Worm (Caenorhabditis elegans) whole organism, late embryonic: ENCODE data around the gene ivph-3.

Experiments used
- C08G9.2 ChIP-seq: sonication (generic microtip); optimal IDR thresholded peaks from 2 replicates; lab custom pipeline; 2016; ENCODE audit warnings: mild to moderate bottlenecking, missing genetic modification characterization, moderate library complexity, missing compliant biosample characterization
- C38D4.7 ChIP-seq: fragments of 200-800 bp; sonication (Bioruptor generic); optimal IDR thresholded peaks from 2 replicates; lab custom pipeline; 2018; ENCODE audit warnings: mild to moderate bottlenecking, missing genetic modification characterization, moderate library complexity, missing compliant biosample characterization
- F13H6.1 ChIP-seq: sonication (generic microtip); optimal IDR thresholded peaks from 2 replicates; lab custom pipeline; 2016; ENCODE audit warnings: missing genetic modification characterization, missing compliant biosample characterization
- T23F11.4 ChIP-seq: fragments of 200-800 bp; sonication (Bioruptor generic); optimal IDR thresholded peaks from 2 replicates; lab custom pipeline; 2018; ENCODE audit warnings: mild to moderate bottlenecking, missing genetic modification characterization, missing compliant biosample characterization
- Y22D7AL.16 ChIP-seq: sonication (generic microtip); optimal IDR thresholded peaks from 2 replicates; lab custom pipeline; 2016; ENCODE audit warnings: missing genetic modification characterization, missing compliant biosample characterization
- ahr-1 ChIP-seq: sonication (generic microtip); optimal IDR thresholded peaks from 2 replicates; lab custom pipeline; 2016; ENCODE audit warnings: missing genetic modification characterization, missing compliant biosample characterization
- ama-1 ChIP-seq: fragments of 150-350 bp; optimal IDR thresholded peaks from 2 replicates; lab custom pipeline; 2014
- ceh-19 ChIP-seq: fragments of 200-800 bp; sonication (Bioruptor generic); optimal IDR thresholded peaks from 2 replicates; lab custom pipeline; 2018; ENCODE audit warnings: mild to moderate bottlenecking, missing genetic modification characterization, missing compliant biosample characterization
- ceh-2 ChIP-seq: sonication (generic microtip); optimal IDR thresholded peaks from 2 replicates; lab custom pipeline; 2016; ENCODE audit warnings: missing genotype, missing genetic modification characterization, missing compliant biosample characterization
- ceh-22 ChIP-seq: sonication (generic microtip); optimal IDR thresholded peaks from 2 replicates; lab custom pipeline; 2017; ENCODE audit warnings: missing biosample characterization, missing genetic modification characterization
- ceh-24 ChIP-seq: sonication (generic microtip); optimal IDR thresholded peaks from 2 replicates; lab custom pipeline; 2016; ENCODE audit warnings: mild to moderate bottlenecking, missing genetic modification characterization, missing compliant biosample characterization
- ceh-6 ChIP-seq: fragments of 200-800 bp; sonication (Bioruptor generic); optimal IDR thresholded peaks from 2 replicates; lab custom pipeline; 2018; ENCODE audit warnings: mild to moderate bottlenecking, missing genetic modification characterization, missing compliant biosample characterization
- dve-1 ChIP-seq: sonication (generic microtip); optimal IDR thresholded peaks from 2 replicates; lab custom pipeline; 2017; ENCODE audit warnings: antibody characterized with exemption, mild to moderate bottlenecking, missing genetic modification characterization, missing compliant biosample characterization
- ets-4 ChIP-seq: sonication (generic microtip); optimal IDR thresholded peaks from 2 replicates; lab custom pipeline; 2016; ENCODE audit warnings: missing genetic modification characterization, missing compliant biosample characterization
- eyg-1 ChIP-seq: sonication (generic microtip); optimal IDR thresholded peaks from 2 replicates; lab custom pipeline; 2016; ENCODE audit warnings: missing genotype, missing genetic modification characterization, missing compliant biosample characterization
- fkh-10 ChIP-seq: fragments of 150-350 bp; optimal IDR thresholded peaks from 2 replicates; lab custom pipeline; 2014; ENCODE audit warnings: missing biosample characterization, missing genetic modification reagents, missing genetic modification characterization
- fkh-6 ChIP-seq: sonication (generic microtip); optimal IDR thresholded peaks from 2 replicates; lab custom pipeline; 2016; ENCODE audit warnings: missing genetic modification characterization, missing compliant biosample characterization
- gmeb-2 ChIP-seq: sonication (generic microtip); optimal IDR thresholded peaks from 2 replicates; lab custom pipeline; 2016; ENCODE audit warnings: missing genetic modification characterization, inconsistent platforms, missing compliant biosample characterization
- hlh-30 ChIP-seq: sonication (generic microtip); optimal IDR thresholded peaks from 2 replicates; lab custom pipeline; 2017; ENCODE audit warnings: antibody characterized with exemption, missing genetic modification characterization, missing compliant biosample characterization; ENCODE audit not compliant: insufficient read depth
- hlh-6 ChIP-seq: sonication (generic microtip); optimal IDR thresholded peaks from 2 replicates; lab custom pipeline; 2016; ENCODE audit warnings: missing genotype, missing genetic modification characterization, missing compliant biosample characterization
- hlh-8 ChIP-seq: sonication (generic microtip); optimal IDR thresholded peaks from 2 replicates; lab custom pipeline; 2016; ENCODE audit warnings: missing genotype, missing genetic modification characterization, missing compliant biosample characterization
- lin-11 ChIP-seq: fragments of 200-800 bp; sonication (Bioruptor generic); optimal IDR thresholded peaks from 2 replicates; lab custom pipeline; 2018; ENCODE audit warnings: mild to moderate bottlenecking, missing genetic modification characterization, missing compliant biosample characterization
- madf-2 ChIP-seq: sonication (generic microtip); optimal IDR thresholded peaks from 2 replicates; lab custom pipeline; 2017; ENCODE audit warnings: missing genetic modification characterization, missing compliant biosample characterization
- nhr-232 ChIP-seq: sonication (generic microtip); optimal IDR thresholded peaks from 2 replicates; lab custom pipeline; 2016; ENCODE audit warnings: missing genetic modification characterization, missing compliant biosample characterization
- npax-4 ChIP-seq: sonication (generic microtip); optimal IDR thresholded peaks from 2 replicates; lab custom pipeline; 2016; ENCODE audit warnings: missing genetic modification characterization, missing compliant biosample characterization
- odd-2 ChIP-seq: sonication (generic microtip); optimal IDR thresholded peaks from 2 replicates; lab custom pipeline; 2017; ENCODE audit warnings: antibody characterized with exemption, mild to moderate bottlenecking, missing genetic modification characterization, missing compliant biosample characterization
- pha-4 ChIP-seq: fragments of 150-350 bp; optimal IDR thresholded peaks from 2 replicates; lab custom pipeline; 2018; ENCODE audit warnings: missing biosample characterization, missing genetic modification reagents, missing genetic modification characterization
- pqm-1 ChIP-seq: sonication (generic microtip); optimal IDR thresholded peaks from 2 replicates; lab custom pipeline; 2016; ENCODE audit warnings: missing genetic modification characterization, missing compliant biosample characterization
- pros-1 ChIP-seq: fragments of 150-350 bp; optimal IDR thresholded peaks from 2 replicates; lab custom pipeline; 2014; ENCODE audit warnings: missing biosample characterization, missing genetic modification reagents, missing genetic modification characterization
- rnt-1 ChIP-seq: sonication (generic microtip); optimal IDR thresholded peaks from 2 replicates; lab custom pipeline; 2016; ENCODE audit warnings: missing genetic modification characterization, missing compliant biosample characterization
- sdc-2 ChIP-seq: sonication (generic microtip); optimal IDR thresholded peaks from 2 replicates; lab custom pipeline; 2016; ENCODE audit warnings: missing genotype, missing genetic modification characterization, missing compliant biosample characterization
- syd-9 ChIP-seq: sonication (generic microtip); optimal IDR thresholded peaks from 2 replicates; lab custom pipeline; 2016; ENCODE audit warnings: mild to moderate bottlenecking, missing genetic modification characterization, moderate library complexity, missing compliant biosample characterization
- tbx-2 ChIP-seq: sonication (generic microtip); optimal IDR thresholded peaks from 2 replicates; lab custom pipeline; 2016; ENCODE audit warnings: missing genetic modification characterization, missing compliant biosample characterization
- tbx-7 ChIP-seq: sonication (generic microtip); optimal IDR thresholded peaks from 2 replicates; lab custom pipeline; 2016; ENCODE audit warnings: missing genotype, missing genetic modification characterization, missing compliant biosample characterization
- ttx-3 ChIP-seq: sonication (generic microtip); optimal IDR thresholded peaks from 2 replicates; lab custom pipeline; 2016; ENCODE audit warnings: missing genetic modification reagents, missing genetic modification characterization, missing compliant biosample characterization
- unc-3 ChIP-seq, 2 experiments: fragments of 200-800 bp in 1 of 2; sonication (Bioruptor generic) in 1 of 2; sonication (generic microtip) in 1 of 2; conservative IDR thresholded peaks in 1 of 2; optimal IDR thresholded peaks in 1 of 2; 2 replicates each; pipeline versions ENCODE4 v1.3.6 to Lab custom; 2016 to 2022; ENCODE audit warnings: missing compliant biosample characterization in 2 of 2, missing genetic modification characterization in 2 of 2, missing genetic modification reagents in 1 of 2
- unc-55 ChIP-seq: sonication (generic microtip); optimal IDR thresholded peaks from 2 replicates; lab custom pipeline; 2017; ENCODE audit warnings: missing biosample characterization, missing genetic modification reagents, missing genetic modification characterization

ivph-3 gene

ce11 chrIV:3055848-3056247, 2.3 kb downstream of the ivph-3 start:
- TF ChIP-seq madf-2 (tag; lab: Kevin White, UChicago) (no peak), F13H6.1 (tag; lab: Kevin White, UChicago) (no peak), syd-9 (no peak), ceh-6 (GFP tag; lab: Kevin White, UChicago) (no peak), hlh-8 (tag; lab: Kevin White, UChicago) (no peak), nhr-232 (tag; lab: Kevin White, UChicago) (no peak), ets-4 (no peak), tbx-7 (no peak), unc-3 (GFP tag; conservative IDR thresholded peaks at IDR 0.05; lab: Robert Waterston, UW) (no peak), unc-3 (tag; optimal IDR thresholded peaks at IDR 0.05; lab: Kevin White, UChicago) (no peak), Y22D7AL.16 (tag; lab: Kevin White, UChicago) (no peak), C38D4.7 (no peak), npax-4 (tag; lab: Kevin White, UChicago) (no peak), ceh-19 (GFP tag; lab: Kevin White, UChicago) (no peak), ama-1 (lab: Kevin White, UChicago) (no peak), fkh-6 (no peak), tbx-2 (tag; lab: Kevin White, UChicago) (no peak), pha-4 (tag; lab: Kevin White, UChicago) (no peak), fkh-10 (no peak)
- TF ChIP-seq, all 69 proteins: peak for 0

ce11 chrIV:3062936-3063439, 9.5 kb downstream of the ivph-3 start, which contains the start of gene Y67D8C.6:
Y67D8C.6 (minus strand) TSS chrIV:3063389.
- no peak for TF ChIP-seq hlh-8 (tag; lab: Kevin White, UChicago)
- TF ChIP-seq lin-11 (tag; lab: Kevin White, UChicago), result no peak
- no peak for TF ChIP-seq rnt-1
- no peak for TF ChIP-seq gmeb-2
- TF ChIP-seq unc-55 (GFP tag; lab: Kevin White, UChicago), result no peak
- no peak for TF ChIP-seq ceh-24 (tag; lab: Kevin White, UChicago)
- no peak for TF ChIP-seq hlh-6 (tag; lab: Kevin White, UChicago)
- no peak for TF ChIP-seq dve-1 (tag; lab: Kevin White, UChicago)
- no peak for TF ChIP-seq T23F11.4 (GFP tag; lab: Kevin White, UChicago)
- TF ChIP-seq pros-1, result no peak

ce11 chrIV:3066834-3067233, 13.3 kb downstream of the ivph-3 start, which contains the start of gene Y67D8C.7:
Y67D8C.7 (minus strand) TSS chrIV:3066934.
- TF ChIP-seq unc-55 (GFP tag; lab: Kevin White, UChicago) (no peak), madf-2 (tag; lab: Kevin White, UChicago) (no peak), tbx-7 (no peak), rnt-1 (no peak), hlh-30 (tag; lab: Kevin White, UChicago) (no peak), npax-4 (tag; lab: Kevin White, UChicago) (no peak), ceh-2 (tag; lab: Kevin White, UChicago) (no peak), pha-4 (tag; lab: Kevin White, UChicago) (no peak)
- TF ChIP-seq, all 69 proteins: peak for 0

- TF ChIP-seq tbx-2 (tag; lab: Kevin White, UChicago) (no peak), ceh-6 (GFP tag; lab: Kevin White, UChicago) (no peak), odd-2 (tag; lab: Kevin White, UChicago) (no peak), tbx-7 (no peak), C08G9.2 (no peak), ahr-1 (tag; lab: Kevin White, UChicago) (no peak), ceh-22 (tag; lab: Kevin White, UChicago) (no peak), ttx-3 (tag; lab: Kevin White, UChicago) (no peak), pqm-1 (tag; lab: Kevin White, UChicago) (no peak), sdc-2 (no peak), ceh-19 (GFP tag; lab: Kevin White, UChicago) (no peak), eyg-1 (tag; lab: Kevin White, UChicago) (no peak), npax-4 (tag; lab: Kevin White, UChicago) (no peak)
- TF ChIP-seq, all 69 proteins: peak for 0
Measured at ce11 chrIV:3069619-3070260, 16.2 kb downstream of the ivph-3 start, which contains the start of gene cpg-9. cpg-9 (minus strand) TSS chrIV:3070210.
